Fruit fly (Drosophila melanogaster) whole organism, prepupa: Measurements from ENCODE around the gene Cbs.
A peak's percentile ranks its signal among the peaks of the same experiment; 100 is the strongest.

Experiments
- Blimp-1 ChIP-seq: fragments of 200-800 bp; sonication (Bioruptor generic); optimal IDR thresholded peaks from 3 replicates; lab custom pipeline; 2017; ENCODE audit warnings: missing biosample characterization, missing genetic modification characterization, mild to moderate bottlenecking, moderate library complexity, missing genetic modification reagents
- CG10631 ChIP-seq: fragments of 200-800 bp; sonication (Bioruptor generic); optimal IDR thresholded peaks from 2 replicates; lab custom pipeline; 2016; ENCODE audit warnings: missing biosample characterization, missing genetic modification characterization
- CG3919 ChIP-seq: fragments of 200-800 bp; sonication (Bioruptor generic); optimal IDR thresholded peaks from 3 replicates; lab custom pipeline; 2016; ENCODE audit warnings: missing biosample characterization, missing genetic modification characterization
- CG6808 ChIP-seq: fragments of 200-800 bp; sonication (Bioruptor generic); optimal IDR thresholded peaks from 3 replicates; lab custom pipeline; 2017; ENCODE audit warnings: missing biosample characterization, missing genetic modification characterization, mild to moderate bottlenecking, moderate library complexity, missing genetic modification reagents
- CG6854 ChIP-seq: fragments of 200-800 bp; sonication (Bioruptor generic); optimal IDR thresholded peaks from 2 replicates; lab custom pipeline; 2017; ENCODE audit warnings: missing biosample characterization, mild to moderate bottlenecking, missing genetic modification characterization
- CG8119 ChIP-seq: fragments of 200-800 bp; sonication (Bioruptor generic); IDR thresholded peaks from 3 replicates; pipeline ENCODE4 v1.3.6; 2022; ENCODE audit warnings: missing biosample characterization, missing genetic modification characterization
- CG8319 ChIP-seq: fragments of 200-800 bp; sonication (Bioruptor generic); optimal IDR thresholded peaks from 3 replicates; lab custom pipeline; 2016; ENCODE audit warnings: missing biosample characterization, missing genetic modification characterization
- Ets21C ChIP-seq: fragments of 200-800 bp; sonication (Bioruptor generic); optimal IDR thresholded peaks from 3 replicates; lab custom pipeline; 2016; ENCODE audit warnings: missing biosample characterization, missing genetic modification characterization
- Ets96B ChIP-seq: fragments of 200-800 bp; optimal IDR thresholded peaks from 2 replicates; lab custom pipeline; 2019; ENCODE audit warnings: missing biosample characterization, mild to moderate bottlenecking, missing genetic modification characterization, moderate library complexity
- net ChIP-seq: fragments of 200-800 bp; sonication (Bioruptor generic); optimal IDR thresholded peaks from 3 replicates; lab custom pipeline; 2016; ENCODE audit warnings: missing biosample characterization, missing genetic modification characterization
- vri ChIP-seq: fragments of 200-800 bp; sonication (Bioruptor generic); optimal IDR thresholded peaks from 3 replicates; lab custom pipeline; 2016; ENCODE audit warnings: missing biosample characterization, mild to moderate bottlenecking, missing genetic modification characterization

- TF ChIP-seq vri, result no peak
- peak; percentile 19 for TF ChIP-seq CG3919
- TF ChIP-seq Ets21C (GFP tag; lab: Kevin White, UChicago), result no peak
- no peak for TF ChIP-seq Blimp-1
- no peak for TF ChIP-seq CG8119 (GFP tag; lab: Robert Waterston, UW)
- TF ChIP-seq CG8319, result no peak
- TF ChIP-seq CG6854 (GFP tag; lab: Kevin White, UChicago), result peak; percentile 20
- no peak for TF ChIP-seq net
- no peak for TF ChIP-seq Ets96B (tag; lab: Kevin White, UChicago)
- no peak for TF ChIP-seq CG10631 (GFP tag; lab: Kevin White, UChicago)
- no peak for TF ChIP-seq CG6808 (GFP tag; lab: Kevin White, UChicago)
These were observed 9.6 kb upstream of the Cbs start, which contains the start of gene Ntf-2 for dm6 chrX:21035208-21035937.
